Worm (Caenorhabditis elegans): ENCODE data around the gene add-2.

ce11 chrV:12004501-12004940 lies 8.7 kb downstream of the add-2 start:
- TF ChIP-seq nhr-84 (tag; optimal IDR thresholded peaks at IDR 0.05) (no peak), ces-1 (GFP tag; optimal IDR thresholded peaks at IDR 0.05) (no peak), skn-1 (tag; optimal IDR thresholded peaks at IDR 0.05) (no peak)
